Worm (Caenorhabditis elegans) whole organism, late embryonic: ENCODE results near the gene F47B8.18.

ENCODE experiments used
- C08G9.2 ChIP-seq: sonication (generic microtip); optimal IDR thresholded peaks from 2 replicates; lab custom pipeline; 2016; ENCODE audit warnings: mild to moderate bottlenecking, missing genetic modification characterization, moderate library complexity, missing compliant biosample characterization
- F13H6.1 ChIP-seq: sonication (generic microtip); optimal IDR thresholded peaks from 2 replicates; lab custom pipeline; 2016; ENCODE audit warnings: missing genetic modification characterization, missing compliant biosample characterization
- K09A11.1 ChIP-seq: sonication (generic microtip); optimal IDR thresholded peaks from 2 replicates; lab custom pipeline; 2017; ENCODE audit warnings: antibody characterized with exemption, mild to moderate bottlenecking, missing genetic modification characterization, missing compliant biosample characterization; ENCODE audit not compliant: insufficient read depth
- ama-1 ChIP-seq: fragments of 150-350 bp; optimal IDR thresholded peaks from 2 replicates; lab custom pipeline; 2014
- ceh-30 ChIP-seq: fragments of 150-350 bp; optimal IDR thresholded peaks from 2 replicates; lab custom pipeline; 2014; ENCODE audit warnings: missing biosample characterization, missing genetic modification characterization
- dmd-4 ChIP-seq: sonication (generic microtip); optimal IDR thresholded peaks from 2 replicates; lab custom pipeline; 2016; ENCODE audit warnings: borderline replicate concordance, missing genetic modification characterization, missing compliant biosample characterization
- hlh-30 ChIP-seq: sonication (generic microtip); optimal IDR thresholded peaks from 2 replicates; lab custom pipeline; 2017; ENCODE audit warnings: antibody characterized with exemption, missing genetic modification characterization, missing compliant biosample characterization; ENCODE audit not compliant: insufficient read depth
- nhr-11 ChIP-seq: fragments of 150-350 bp; optimal IDR thresholded peaks from 2 replicates; lab custom pipeline; 2014; ENCODE audit warnings: missing biosample characterization, missing genetic modification characterization
- pat-9 ChIP-seq: fragments of 200-800 bp; sonication (Bioruptor generic); optimal IDR thresholded peaks from 2 replicates; lab custom pipeline; 2018; ENCODE audit warnings: mild to moderate bottlenecking, missing genetic modification characterization, moderate library complexity, missing compliant biosample characterization
- pha-4 ChIP-seq: fragments of 150-350 bp; optimal IDR thresholded peaks from 2 replicates; lab custom pipeline; 2018; ENCODE audit warnings: missing biosample characterization, missing genetic modification reagents, missing genetic modification characterization
- rnt-1 ChIP-seq: sonication (generic microtip); optimal IDR thresholded peaks from 2 replicates; lab custom pipeline; 2016; ENCODE audit warnings: missing genetic modification characterization, missing compliant biosample characterization
- tbx-2 ChIP-seq: sonication (generic microtip); optimal IDR thresholded peaks from 2 replicates; lab custom pipeline; 2016; ENCODE audit warnings: missing genetic modification characterization, missing compliant biosample characterization

DNA sequence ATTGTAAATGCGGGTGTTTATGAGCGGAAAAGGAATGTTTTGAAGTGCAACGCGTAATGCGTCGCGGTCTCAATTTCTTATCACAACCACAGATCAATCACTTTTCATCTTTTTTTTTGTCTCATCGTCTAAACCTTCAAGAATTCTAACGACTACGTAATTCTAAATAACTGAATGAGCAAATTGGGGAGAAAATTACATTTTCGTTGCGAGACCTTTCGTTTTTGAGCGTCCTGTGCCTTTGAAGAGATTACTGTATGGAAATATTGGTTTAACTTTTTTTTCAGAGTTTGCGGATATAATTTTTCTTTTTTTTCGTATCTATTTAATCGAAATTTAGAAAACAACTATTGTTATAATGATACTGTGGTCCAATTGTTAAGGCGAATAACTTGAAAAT is 25.2 kb upstream of the F47B8.18 start:
- TF ChIP-seq pha-4 (tag; lab: Kevin White, UChicago) (no peak), C08G9.2 (tag; lab: Kevin White, UChicago) (no peak), tbx-2 (tag; lab: Kevin White, UChicago) (no peak), nhr-11 (tag; lab: Kevin White, UChicago) (no peak), rnt-1 (tag; lab: Kevin White, UChicago) (no peak), hlh-30 (no peak), ama-1 (no peak), ceh-30 (tag; lab: Kevin White, UChicago) (no peak), dmd-4 (tag; lab: Kevin White, UChicago) (no peak), pat-9 (tag; lab: Kevin White, UChicago) (no peak), K09A11.1 (no peak), F13H6.1 (tag; lab: Kevin White, UChicago) (no peak)
